Fruit fly (Drosophila melanogaster): ENCODE measurements around the gene CG32228.
A peak's percentile ranks its signal among the peaks of the same experiment; 100 is the strongest.

CG32228 gene

dm6 chr3L:20302081-20302630 is 36.5 kb downstream of the CG32228 start, which contains the start of gene Pex23 (continued):
- TF ChIP-seq unpg (GFP tag; optimal IDR thresholded peaks at IDR 0.05) (peak; percentile 73), dati (GFP tag; IDR thresholded peaks at IDR 0.05) (no peak), CG6689 (GFP tag; IDR thresholded peaks at IDR 0.05) (peak; percentile 82), CG16779 (GFP tag; IDR thresholded peaks at IDR 0.05) (0 out of 2 replicates have a peak, but pooled peaks have one; percentile 41), caup (GFP tag; optimal IDR thresholded peaks at IDR 0.05; ENCODE audit: severe bottlenecking) (peak; percentile 64), ro (GFP tag; IDR thresholded peaks at IDR 0.05) (peak; percentile 47; the same call in 1 of the 2 replicates), shn (GFP tag; optimal IDR thresholded peaks at IDR 0.05) (peak; percentile 70), Fer3 (tag; optimal IDR thresholded peaks at IDR 0.05) (peak; percentile 77), CG12769 (tag; optimal IDR thresholded peaks at IDR 0.05) (no peak), CG31388 (GFP tag; optimal IDR thresholded peaks at IDR 0.05) (peak; percentile 69), ftz-f1 (GFP tag; optimal IDR thresholded peaks at IDR 0.05) (peak; percentile 42), CG12659 (GFP tag; optimal IDR thresholded peaks at IDR 0.05) (peak; percentile 91), CG17802 (tag; optimal IDR thresholded peaks at IDR 0.05) (peak; percentile 68), CG7271 (tag; optimal IDR thresholded peaks at IDR 0.05) (peak; percentile 37), Hmr (GFP tag; optimal IDR thresholded peaks at IDR 0.05) (peak; percentile 81), CG1233 (GFP tag; optimal IDR thresholded peaks at IDR 0.05) (no peak)

DNA sequence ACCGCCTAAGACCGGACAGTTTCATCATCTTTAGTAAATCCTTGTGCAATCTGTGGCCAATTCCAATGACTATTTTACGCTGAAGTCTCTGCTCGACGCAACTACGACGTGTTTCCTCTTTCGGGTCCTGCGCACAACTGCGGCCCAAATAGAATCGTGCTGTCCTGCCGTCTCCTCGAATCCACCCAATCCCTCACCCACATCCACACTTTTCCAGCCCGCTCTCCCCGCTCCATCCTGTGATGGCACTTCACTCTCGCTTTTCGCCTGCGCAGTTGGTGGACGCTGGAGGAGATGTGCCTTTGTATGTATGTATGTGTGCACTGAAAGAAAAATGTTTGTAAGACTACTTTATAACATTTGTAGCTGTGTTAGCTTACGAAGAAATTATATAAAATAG is 40.5 kb downstream of the CG32228 start, which contains the start of gene CG32225:
Gene CG32225, minus strand, starts transcription at position 142 of the 400 bp plus-strand sequence.
- TF ChIP-seq CG34422 (GFP tag; IDR thresholded peaks at IDR 0.05) (peak; percentile 31; the same call in 1 of the 3 replicates), hth (optimal IDR thresholded peaks at IDR 0.05) (no peak), Ada2b (GFP tag; IDR thresholded peaks at IDR 0.05) (no peak), z (GFP tag; IDR thresholded peaks at IDR 0.05) (no peak), ci (GFP tag; IDR thresholded peaks at IDR 0.05) (no peak), CG42726 (GFP tag; IDR thresholded peaks at IDR 0.05; ENCODE audit: partially characterized antibody) (0 out of 2 replicates have a peak, but pooled peaks have one; percentile 42), run (tag; optimal IDR thresholded peaks at IDR 0.05) (no peak), zf30C (GFP tag; optimal IDR thresholded peaks at IDR 0.05) (peak; percentile 53), onecut (GFP tag; IDR thresholded peaks at IDR 0.05) (peak; percentile 44; the same call in 1 of the 2 replicates), seq (GFP tag; IDR thresholded peaks at IDR 0.05) (0 out of 2 replicates have a peak, but pooled peaks have one; percentile 10), usp (GFP tag; optimal IDR thresholded peaks at IDR 0.05) (no peak), Med (GFP tag) (peak; percentile 4), CG2120 (GFP tag; optimal IDR thresholded peaks at IDR 0.05) (peak; percentile 8), gfzf (GFP tag; optimal IDR thresholded peaks at IDR 0.05) (no peak), CG32767 (GFP tag; IDR thresholded peaks at IDR 0.05) (0 out of 2 replicates have a peak, but pooled peaks have one; percentile 22), CG6683 (GFP tag; optimal IDR thresholded peaks at IDR 0.05) (no peak), Dll (GFP tag; IDR thresholded peaks at IDR 0.05; ENCODE audit: partially characterized antibody) (no peak), Nf-YC (tag; optimal IDR thresholded peaks at IDR 0.05) (peak; percentile 3), ewg (GFP tag; optimal IDR thresholded peaks at IDR 0.05) (peak; percentile 99), lab (GFP tag; optimal IDR thresholded peaks at IDR 0.05) (peak; percentile 37), otp (GFP tag; IDR thresholded peaks at IDR 0.05) (no peak), Jarid2 (GFP tag; optimal IDR thresholded peaks at IDR 0.05) (no peak), ash1 (GFP tag; optimal IDR thresholded peaks at IDR 0.05) (no peak), sc (optimal IDR thresholded peaks at IDR 0.05) (no peak), sc (GFP tag; optimal IDR thresholded peaks at IDR 0.05) (no peak), CG17612 (GFP tag; IDR thresholded peaks at IDR 0.05) (no peak), row (GFP tag; IDR thresholded peaks at IDR 0.05) (peak; percentile 49; the same call in 1 of the 3 replicates), insv (GFP tag; optimal IDR thresholded peaks at IDR 0.05) (no peak), crol (GFP tag; IDR thresholded peaks at IDR 0.05) (peak; percentile 92), Deaf1 (tag; optimal IDR thresholded peaks at IDR 0.05) (peak; percentile 62), CG7987 (GFP tag; optimal IDR thresholded peaks at IDR 0.05) (no peak), Usf (GFP tag; optimal IDR thresholded peaks at IDR 0.05) (no peak), CG8290 (GFP tag; optimal IDR thresholded peaks at IDR 0.05) (no peak), CG8290 (tag; optimal IDR thresholded peaks at IDR 0.05) (peak in 1 of 2 experiments; percentile 24)
